Worm (Caenorhabditis elegans) whole organism, L1 larva: ENCODE measurements around the gene srx-14.

ENCODE experiments used
- C34B4.2 ChIP-seq: sonication (generic microtip); optimal IDR thresholded peaks from 2 replicates; lab custom pipeline; 2017; ENCODE audit warnings: mild to moderate bottlenecking, missing genetic modification characterization, missing compliant biosample characterization
- mdl-1 ChIP-seq, 2 experiments: fragments of 150-350 bp; optimal IDR thresholded peaks; 2 replicates each; lab custom pipeline; 2014 to 2017; ENCODE audit warnings: missing biosample characterization in 2 of 2, missing genetic modification characterization in 2 of 2, inconsistent platforms in 1 of 2
- snpc-4 ChIP-seq: fragments of 150-350 bp; optimal IDR thresholded peaks from 2 replicates; lab custom pipeline; 2014; ENCODE audit warnings: missing biosample characterization, missing genetic modification characterization

ce11 chrIV:1148425-1149151 is 35.0 kb upstream of the srx-14 start:
- no peak for TF ChIP-seq snpc-4 (tag; lab: Kevin White, UChicago)
- TF ChIP-seq mdl-1 (tag; optimal IDR thresholded peaks at IDR 0.05; lab: Kevin White, UChicago) = no peak
- TF ChIP-seq C34B4.2 (tag; lab: Kevin White, UChicago) = no peak
